Worm (Caenorhabditis elegans): ENCODE measurements around the gene glrx-21.

DNA sequence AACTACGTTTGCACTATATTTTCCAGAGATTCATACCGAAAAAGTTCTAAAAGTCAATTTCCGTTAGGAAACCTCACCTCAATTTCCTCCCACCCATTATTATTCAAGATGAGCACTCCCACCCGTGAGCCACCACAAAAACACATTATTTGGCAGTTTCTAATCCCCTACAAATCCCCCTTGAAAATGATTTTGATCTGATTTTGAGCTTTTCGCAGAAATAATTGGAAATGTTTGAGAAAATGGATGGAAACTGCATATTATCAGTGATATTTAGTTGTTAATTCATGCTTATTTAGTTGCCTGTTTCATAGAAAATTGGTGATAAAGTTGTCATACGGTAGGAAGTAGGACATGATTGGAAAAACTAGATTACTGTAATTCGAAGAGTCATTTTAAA is 5.4 kb downstream of the glrx-21 start:
- TF ChIP-seq nhr-237 (tag; optimal IDR thresholded peaks at IDR 0.05) (no peak), lin-13 (GFP tag; optimal IDR thresholded peaks at IDR 0.05) (no peak), aly-2 (tag; optimal IDR thresholded peaks at IDR 0.05) (no peak), elt-1 (tag; optimal IDR thresholded peaks at IDR 0.05) (no peak), nhr-10 (tag; optimal IDR thresholded peaks at IDR 0.05) (no peak), snpc-4 (tag; optimal IDR thresholded peaks at IDR 0.05) (no peak), crh-2 (tag; optimal IDR thresholded peaks at IDR 0.05) (no peak), lsy-2 (tag; optimal IDR thresholded peaks at IDR 0.05) (no peak), lin-39 (tag; optimal IDR thresholded peaks at IDR 0.05) (no peak), ama-1 (optimal IDR thresholded peaks at IDR 0.05) (no peak)
